Worm (Caenorhabditis elegans) whole organism, L1 larva: ENCODE data around the gene B0336.7.
A peak's percentile ranks its signal among the peaks of the same experiment; 100 is the strongest.

Source experiments
- C04F5.9 ChIP-seq: sonication (generic microtip); optimal IDR thresholded peaks from 2 replicates; lab custom pipeline; 2016; ENCODE audit warnings: missing genetic modification characterization, missing compliant biosample characterization
- C34B4.2 ChIP-seq: sonication (generic microtip); optimal IDR thresholded peaks from 2 replicates; lab custom pipeline; 2017; ENCODE audit warnings: mild to moderate bottlenecking, missing genetic modification characterization, missing compliant biosample characterization
- aha-1 ChIP-seq: fragments of 150-350 bp; optimal IDR thresholded peaks from 2 replicates; lab custom pipeline; 2014; ENCODE audit warnings: missing biosample characterization, missing genetic modification characterization
- alr-1 ChIP-seq: fragments of 200-800 bp; sonication (Bioruptor generic); optimal IDR thresholded peaks from 2 replicates; lab custom pipeline; 2018; ENCODE audit warnings: borderline replicate concordance, mild to moderate bottlenecking, missing genetic modification characterization, missing compliant biosample characterization
- blmp-1 ChIP-seq: fragments of 150-350 bp; optimal IDR thresholded peaks from 2 replicates; lab custom pipeline; 2014; ENCODE audit warnings: missing biosample characterization, missing genetic modification characterization
- ceh-63 ChIP-seq: fragments of 200-800 bp; sonication (Bioruptor generic); optimal IDR thresholded peaks from 2 replicates; lab custom pipeline; 2018; ENCODE audit warnings: mild to moderate bottlenecking, missing genetic modification characterization, missing compliant biosample characterization
- ceh-8 ChIP-seq: fragments of 200-800 bp; sonication (Bioruptor generic); optimal IDR thresholded peaks from 2 replicates; lab custom pipeline; 2018; ENCODE audit warnings: mild to moderate bottlenecking, missing genetic modification characterization, moderate library complexity, missing compliant biosample characterization
- ceh-88 ChIP-seq: fragments of 200-800 bp; sonication (Bioruptor generic); IDR thresholded peaks from 2 replicates; pipeline ENCODE4 v1.3.6; 2022; ENCODE audit warnings: missing genetic modification characterization, missing compliant biosample characterization
- efl-1 ChIP-seq, 4 experiments: fragments of 150-350 bp; optimal IDR thresholded peaks in 3 of 4; peaks in 1 of 4; 1 replicate in 1 of 4; 2 replicates in 3 of 4; lab custom pipeline; 2014; ENCODE audit warnings: missing biosample characterization in 2 of 4, missing genetic modification characterization in 2 of 4, missing genetic modification reagents in 2 of 4
- efl-3 ChIP-seq: fragments of 200-800 bp; sonication (Bioruptor generic); optimal IDR thresholded peaks from 2 replicates; lab custom pipeline; 2018; ENCODE audit warnings: mild to moderate bottlenecking, missing genetic modification characterization, missing compliant biosample characterization
- egl-13 ChIP-seq: sonication (generic microtip); optimal IDR thresholded peaks from 2 replicates; lab custom pipeline; 2016; ENCODE audit warnings: missing genotype, missing genetic modification reagents, missing genetic modification characterization, missing compliant biosample characterization
- elt-2 ChIP-seq: sonication (generic microtip); optimal IDR thresholded peaks from 2 replicates; lab custom pipeline; 2016; ENCODE audit warnings: missing genetic modification characterization, mild to moderate bottlenecking, inconsistent platforms, missing compliant biosample characterization, missing genetic modification reagents
- elt-3 ChIP-seq, 6 experiments: fragments of 150-350 bp in 1 of 6; sonication (generic microtip); optimal IDR thresholded peaks; 2 replicates each; lab custom pipeline; 2017 to 2018; ENCODE audit warnings: missing biosample characterization in 6 of 6, missing genetic modification characterization in 6 of 6, inconsistent platforms in 1 of 6
- fkh-10 ChIP-seq: sonication (generic microtip); optimal IDR thresholded peaks from 2 replicates; lab custom pipeline; 2017; ENCODE audit warnings: missing biosample characterization, missing genetic modification reagents, missing genetic modification characterization
- fkh-8 ChIP-seq: sonication (generic microtip); optimal IDR thresholded peaks from 2 replicates; lab custom pipeline; 2016; ENCODE audit warnings: mild to moderate bottlenecking, missing genetic modification characterization, missing compliant biosample characterization
- fos-1 ChIP-seq: fragments of 150-350 bp; optimal IDR thresholded peaks from 2 replicates; lab custom pipeline; 2014; ENCODE audit warnings: missing biosample characterization, missing genetic modification characterization
- irx-1 ChIP-seq: sonication (generic microtip); optimal IDR thresholded peaks from 2 replicates; lab custom pipeline; 2016; ENCODE audit warnings: missing genetic modification characterization, missing compliant biosample characterization
- isw-1 ChIP-seq: fragments of 200-800 bp; sonication (Bioruptor generic); IDR thresholded peaks from 2 replicates; pipeline ENCODE4 v1.3.6; 2022; ENCODE audit warnings: missing genetic modification characterization, missing compliant biosample characterization
- lsy-2 ChIP-seq, 2 experiments: fragments of 150-350 bp; optimal IDR thresholded peaks; 2 replicates each; lab custom pipeline; 2014; ENCODE audit warnings: missing biosample characterization in 2 of 2, missing genetic modification characterization in 2 of 2
- mab-9 ChIP-seq: fragments of 200-800 bp; sonication (Bioruptor generic); IDR thresholded peaks from 2 replicates; pipeline ENCODE4 v1.3.6; 2022; ENCODE audit warnings: missing genetic modification reagents, missing genetic modification characterization, missing compliant biosample characterization
- mef-2 ChIP-seq: fragments of 150-350 bp; optimal IDR thresholded peaks from 2 replicates; lab custom pipeline; 2014; ENCODE audit warnings: missing biosample characterization, missing genetic modification characterization
- mep-1 ChIP-seq: fragments of 150-350 bp; optimal IDR thresholded peaks from 2 replicates; lab custom pipeline; 2014; ENCODE audit warnings: missing biosample characterization, missing genetic modification characterization
- nhr-11 ChIP-seq: fragments of 150-350 bp; optimal IDR thresholded peaks from 2 replicates; lab custom pipeline; 2014; ENCODE audit warnings: missing biosample characterization, missing genetic modification characterization
- nhr-20 ChIP-seq: sonication (generic microtip); optimal IDR thresholded peaks from 2 replicates; lab custom pipeline; 2016; ENCODE audit warnings: mild to moderate bottlenecking, missing genetic modification characterization, missing compliant biosample characterization
- nhr-71 ChIP-seq: sonication (generic microtip); optimal IDR thresholded peaks from 2 replicates; lab custom pipeline; 2016; ENCODE audit warnings: mild to moderate bottlenecking, missing genetic modification characterization, moderate library complexity, missing compliant biosample characterization
- nhr-77 ChIP-seq: fragments of 150-350 bp; optimal IDR thresholded peaks from 2 replicates; lab custom pipeline; 2014; ENCODE audit warnings: missing biosample characterization, missing genetic modification characterization
- nhr-85 ChIP-seq: sonication (generic microtip); peaks from one replicate; lab custom pipeline; 2016; ENCODE audit warnings: missing genetic modification characterization, inconsistent platforms, missing compliant biosample characterization
- skn-1 ChIP-seq: fragments of 150-350 bp; optimal IDR thresholded peaks from 2 replicates; lab custom pipeline; 2014; ENCODE audit warnings: missing biosample characterization, missing genetic modification characterization
- snu-23 ChIP-seq: sonication (generic microtip); optimal IDR thresholded peaks from 2 replicates; lab custom pipeline; 2016; ENCODE audit warnings: missing genetic modification characterization, missing compliant biosample characterization
- sptf-1 ChIP-seq: fragments of 150-350 bp; optimal IDR thresholded peaks from 2 replicates; lab custom pipeline; 2014; ENCODE audit warnings: missing biosample characterization, missing genetic modification characterization
- tlp-1 ChIP-seq: fragments of 150-350 bp; optimal IDR thresholded peaks from 2 replicates; lab custom pipeline; 2014; ENCODE audit warnings: missing biosample characterization, missing genetic modification characterization
- unc-86 ChIP-seq: sonication (generic microtip); optimal IDR thresholded peaks from 2 replicates; lab custom pipeline; 2016; ENCODE audit warnings: missing genetic modification characterization, missing compliant biosample characterization
- unc-98 ChIP-seq: fragments of 200-800 bp; sonication (Bioruptor generic); IDR thresholded peaks from 2 replicates; pipeline ENCODE4 v1.3.6; 2022; ENCODE audit warnings: missing genetic modification characterization, missing compliant biosample characterization
- ztf-11 ChIP-seq, 2 experiments: sonication (generic microtip); optimal IDR thresholded peaks; 2 replicates each; lab custom pipeline; 2016 to 2017; ENCODE audit warnings: missing genetic modification characterization in 2 of 2, missing biosample characterization in 1 of 2, missing compliant biosample characterization in 1 of 2
- ztf-4 ChIP-seq: fragments of 150-350 bp; optimal IDR thresholded peaks from 2 replicates; lab custom pipeline; 2014; ENCODE audit warnings: missing biosample characterization, missing genetic modification characterization

B0336.7 gene

ce11 chrIII:5734905-5735304, 37.7 kb upstream of the B0336.7 start, which contains the start of gene B0244.10:
Gene B0244.10, plus strand, starts transcription at chrIII:5735158.
- TF ChIP-seq elt-2, result peak; percentile 74
- no peak for TF ChIP-seq ceh-88 (GFP tag; lab: Robert Waterston, UW)
- peak; percentile 28 for TF ChIP-seq tlp-1
- no peak for TF ChIP-seq mab-9 (GFP tag; lab: Robert Waterston, UW)

- TF ChIP-seq lsy-2 (tag; optimal IDR thresholded peaks at IDR 0.05; lab: Kevin White, UChicago) (no peak), efl-3 (GFP tag; lab: Kevin White, UChicago) (no peak), unc-86 (no peak), fos-1 (tag; lab: Kevin White, UChicago) (no peak), elt-2 (no peak), nhr-77 (tag; lab: Kevin White, UChicago) (no peak), fkh-10 (no peak), blmp-1 (tag; lab: Kevin White, UChicago) (no peak), irx-1 (tag; lab: Kevin White, UChicago) (no peak), sptf-1 (no peak), nhr-11 (tag; lab: Kevin White, UChicago) (no peak), ceh-88 (GFP tag; lab: Robert Waterston, UW) (no peak), nhr-20 (no peak), efl-1 (optimal IDR thresholded peaks at IDR 0.05; lab: Kevin White, UChicago) (no peak), efl-1 (GFP tag; optimal IDR thresholded peaks at IDR 0.05 in 1 of 2; lab: Kevin White, UChicago) (no peak), egl-13 (no peak), aha-1 (no peak), C34B4.2 (tag; lab: Kevin White, UChicago) (no peak), elt-3 (tag; optimal IDR thresholded peaks at IDR 0.05; lab: Kevin White, UChicago) (no peak), nhr-85 (no peak), skn-1 (no peak)
These were observed 37.2 kb upstream of the B0336.7 start for ce11 chrIII:5734328-5734727.

- TF ChIP-seq ztf-11 (tag; optimal IDR thresholded peaks at IDR 0.05; lab: Kevin White, UChicago) (no peak), nhr-71 (tag; lab: Kevin White, UChicago) (no peak), unc-98 (no peak), snu-23 (GFP tag; lab: Kevin White, UChicago) (no peak), alr-1 (tag; lab: Kevin White, UChicago) (no peak), fkh-10 (no peak), isw-1 (no peak), mef-2 (tag; lab: Kevin White, UChicago) (no peak), ceh-8 (GFP tag; lab: Kevin White, UChicago) (no peak), nhr-77 (tag; lab: Kevin White, UChicago) (no peak)
These were observed 35.8 kb upstream of the B0336.7 start, which contains the start of gene B0244.17 for ce11 chrIII:5732925-5733324. Gene B0244.17, plus strand, starts transcription at chrIII:5733225.

- peak; percentile 43 for TF ChIP-seq elt-2
- TF ChIP-seq efl-1 (optimal IDR thresholded peaks at IDR 0.05; lab: Kevin White, UChicago), result no peak
- peak in 1 of 2 experiments; percentile 20 for TF ChIP-seq efl-1 (GFP tag; optimal IDR thresholded peaks at IDR 0.05 in 1 of 2; lab: Kevin White, UChicago)
- TF ChIP-seq ceh-8 (GFP tag; lab: Kevin White, UChicago), result no peak
These were observed 33.9 kb upstream of the B0336.7 start, which contains the start of the genes B0244.9 and B0244.7 for ce11 chrIII:5730980-5731636. Gene B0244.9, minus strand, starts transcription at chrIII:5731030. Gene B0244.7, plus strand, starts transcription at chrIII:5731501.

- TF ChIP-seq fkh-8, result no peak
- no peak for TF ChIP-seq mep-1 (tag; lab: Kevin White, UChicago)
- TF ChIP-seq, all 84 proteins: peak for 0
These were observed 32.9 kb upstream of the B0336.7 start for ce11 chrIII:5730041-5730440.

- TF ChIP-seq fkh-10 (no peak), nhr-11 (tag; lab: Kevin White, UChicago) (no peak), C04F5.9 (no peak), ztf-4 (tag; lab: Kevin White, UChicago) (no peak), ceh-63 (no peak)
- TF ChIP-seq, all 84 proteins: peak for 0
These were observed 32.2 kb upstream of the B0336.7 start for ce11 chrIII:5729367-5729766.
